Worm (Caenorhabditis elegans) whole organism, young adult: ENCODE measurements around the gene Y43F8B.28.
A peak's percentile ranks its signal among the peaks of the same experiment; 100 is the strongest.

Source experiments
- C17E4.6 ChIP-seq: fragments of 200-800 bp; sonication (Bioruptor generic); IDR thresholded peaks from 2 replicates; pipeline ENCODE4 v1.3.6; 2022; ENCODE audit warnings: missing genetic modification reagents, missing genetic modification characterization, missing compliant biosample characterization
- F22D6.2 ChIP-seq: sonication (generic microtip); optimal IDR thresholded peaks from 2 replicates; lab custom pipeline; 2016; ENCODE audit warnings: mild to moderate bottlenecking, missing genetic modification characterization, missing compliant biosample characterization
- F52B5.7 ChIP-seq: sonication (generic microtip); optimal IDR thresholded peaks from 2 replicates; lab custom pipeline; 2016; ENCODE audit warnings: mild to moderate bottlenecking, missing genetic modification characterization, missing compliant biosample characterization
- F57C9.4 ChIP-seq: sonication (generic microtip); optimal IDR thresholded peaks from 2 replicates; lab custom pipeline; 2017; ENCODE audit warnings: mild to moderate bottlenecking, missing genetic modification characterization, missing compliant biosample characterization
- K11D2.4 ChIP-seq: fragments of 200-800 bp; sonication (Bioruptor generic); IDR thresholded peaks from 2 replicates; pipeline ENCODE4 v1.3.6; 2022; ENCODE audit warnings: missing genetic modification reagents, missing genetic modification characterization, missing compliant biosample characterization
- K12H6.12 ChIP-seq: fragments of 200-800 bp; sonication (Bioruptor generic); optimal IDR thresholded peaks from 2 replicates; lab custom pipeline; 2018; ENCODE audit warnings: mild to moderate bottlenecking, missing genetic modification characterization, missing compliant biosample characterization
- T07F8.4 ChIP-seq: sonication (generic microtip); optimal IDR thresholded peaks from 2 replicates; lab custom pipeline; 2016; ENCODE audit warnings: mild to moderate bottlenecking, missing genetic modification characterization, moderate library complexity, missing compliant biosample characterization
- Y56A3A.18 ChIP-seq: fragments of 200-800 bp; sonication (Bioruptor generic); IDR thresholded peaks from 2 replicates; pipeline ENCODE4 v1.3.6; 2022; ENCODE audit warnings: missing genetic modification reagents, missing genetic modification characterization, missing compliant biosample characterization
- ZK185.1 ChIP-seq: sonication (generic microtip); optimal IDR thresholded peaks from 2 replicates; lab custom pipeline; 2016; ENCODE audit warnings: mild to moderate bottlenecking, missing genetic modification characterization, missing compliant biosample characterization; ENCODE audit not compliant: poor library complexity, severe bottlenecking
- ama-1 ChIP-seq, 3 experiments: fragments of 150-350 bp in 1 of 3; sonication (generic microtip) in 2 of 3; optimal IDR thresholded peaks; 2 replicates each; lab custom pipeline; 2014 to 2018; ENCODE audit warnings: missing biosample characterization in 2 of 3, missing genetic modification characterization in 2 of 3, missing genetic modification reagents in 2 of 3
- aptf-3 ChIP-seq: fragments of 200-800 bp; sonication (Bioruptor generic); IDR thresholded peaks from 2 replicates; pipeline ENCODE4 v1.3.6; 2022; ENCODE audit warnings: missing genetic modification characterization, missing compliant biosample characterization
- athp-1 ChIP-seq: sonication (generic microtip); optimal IDR thresholded peaks from 2 replicates; lab custom pipeline; 2017; ENCODE audit warnings: mild to moderate bottlenecking, missing genetic modification characterization, missing compliant biosample characterization
- cebp-1 ChIP-seq, 2 experiments: fragments of 200-800 bp in 1 of 2; sonication (Bioruptor generic) in 1 of 2; sonication (generic microtip) in 1 of 2; IDR thresholded peaks in 1 of 2; optimal IDR thresholded peaks in 1 of 2; 2 replicates each; pipeline versions ENCODE4 v1.3.6 to Lab custom; 2017 to 2022; ENCODE audit warnings: missing compliant biosample characterization in 2 of 2, missing genetic modification characterization in 2 of 2, mild to moderate bottlenecking in 1 of 2, missing genetic modification reagents in 1 of 2, moderate library complexity in 1 of 2
- cebp-2 ChIP-seq: fragments of 200-800 bp; sonication (Bioruptor generic); IDR thresholded peaks from 2 replicates; pipeline ENCODE4 v1.3.6; 2022; ENCODE audit warnings: missing genetic modification characterization, missing compliant biosample characterization
- ceh-100 ChIP-seq: fragments of 200-800 bp; sonication (Bioruptor generic); IDR thresholded peaks from 2 replicates; pipeline ENCODE4 v1.3.6; 2022; ENCODE audit warnings: missing genetic modification reagents, missing genetic modification characterization, missing compliant biosample characterization
- ceh-91 ChIP-seq: fragments of 200-800 bp; sonication (Bioruptor generic); IDR thresholded peaks from 2 replicates; pipeline ENCODE4 v1.3.6; 2022; ENCODE audit warnings: missing genetic modification reagents, missing genetic modification characterization, missing compliant biosample characterization
- chd-7 ChIP-seq: sonication (generic microtip); optimal IDR thresholded peaks from 2 replicates; lab custom pipeline; 2016; ENCODE audit warnings: mild to moderate bottlenecking, missing genetic modification characterization, moderate library complexity, missing compliant biosample characterization
- die-1 ChIP-seq: sonication (generic microtip); optimal IDR thresholded peaks from 2 replicates; lab custom pipeline; 2016; ENCODE audit warnings: missing genotype, mild to moderate bottlenecking, missing genetic modification characterization, missing compliant biosample characterization
- dox-1 ChIP-seq: fragments of 200-800 bp; sonication (Bioruptor generic); IDR thresholded peaks from 2 replicates; pipeline ENCODE4 v1.3.6; 2022; ENCODE audit warnings: missing genetic modification reagents, missing genetic modification characterization, missing compliant biosample characterization
- egl-44 ChIP-seq: fragments of 200-800 bp; sonication (Bioruptor generic); IDR thresholded peaks from 2 replicates; pipeline ENCODE4 v1.3.6; 2022; ENCODE audit warnings: missing genetic modification reagents, missing genetic modification characterization, missing compliant biosample characterization
- ekl-4 ChIP-seq: fragments of 200-800 bp; sonication (Bioruptor generic); IDR thresholded peaks from 2 replicates; pipeline ENCODE4 v1.3.6; 2022; ENCODE audit warnings: missing genetic modification reagents, missing genetic modification characterization, missing compliant biosample characterization
- gei-17 ChIP-seq: fragments of 200-800 bp; sonication (Bioruptor generic); optimal IDR thresholded peaks from 2 replicates; lab custom pipeline; 2018; ENCODE audit warnings: mild to moderate bottlenecking, missing genetic modification characterization, missing compliant biosample characterization
- hmg-1.2 ChIP-seq: fragments of 200-800 bp; sonication (Bioruptor generic); IDR thresholded peaks from 2 replicates; pipeline ENCODE4 v1.3.6; 2022; ENCODE audit warnings: missing genetic modification reagents, missing genetic modification characterization, missing compliant biosample characterization
- lag-1 ChIP-seq: fragments of 200-800 bp; sonication (Bioruptor generic); IDR thresholded peaks from 2 replicates; pipeline ENCODE4 v1.3.6; 2022; ENCODE audit warnings: missing genetic modification reagents, missing genetic modification characterization, missing compliant biosample characterization
- let-607 ChIP-seq, 2 experiments: fragments of 200-800 bp in 1 of 2; sonication (Bioruptor generic) in 1 of 2; sonication (generic microtip) in 1 of 2; optimal IDR thresholded peaks; 2 replicates each; lab custom pipeline; 2016 to 2018; ENCODE audit warnings: mild to moderate bottlenecking in 2 of 2, missing compliant biosample characterization in 2 of 2, missing genetic modification characterization in 2 of 2, moderate library complexity in 2 of 2, missing genotype in 1 of 2
- lin-26 ChIP-seq: fragments of 200-800 bp; sonication (Bioruptor generic); IDR thresholded peaks from 2 replicates; pipeline ENCODE4 v1.3.6; 2022; ENCODE audit warnings: missing genetic modification reagents, missing genetic modification characterization, missing compliant biosample characterization
- lin-35 ChIP-seq, 3 experiments: fragments of 150-350 bp in 2 of 3; sonication (generic microtip) in 1 of 3; optimal IDR thresholded peaks; 2 replicates each; lab custom pipeline; 2014 to 2018; ENCODE audit warnings: missing biosample characterization in 3 of 3, missing genetic modification characterization in 3 of 3, missing genetic modification reagents in 3 of 3
- lin-40 ChIP-seq: sonication (generic microtip); optimal IDR thresholded peaks from 2 replicates; lab custom pipeline; 2016; ENCODE audit warnings: missing genetic modification characterization, mild to moderate bottlenecking, missing compliant biosample characterization, missing genotype, missing genetic modification reagents
- lsy-27 ChIP-seq: sonication (generic microtip); optimal IDR thresholded peaks from 2 replicates; lab custom pipeline; 2017; ENCODE audit warnings: missing genetic modification characterization, mild to moderate bottlenecking, missing compliant biosample characterization, antibody characterized with exemption, missing genotype, borderline replicate concordance; ENCODE audit not compliant: insufficient read depth
- madf-10 ChIP-seq: sonication (generic microtip); optimal IDR thresholded peaks from 2 replicates; lab custom pipeline; 2016; ENCODE audit warnings: mild to moderate bottlenecking, missing genetic modification characterization, missing compliant biosample characterization
- mcd-1 ChIP-seq: fragments of 200-800 bp; sonication (Bioruptor generic); IDR thresholded peaks from 2 replicates; pipeline ENCODE4 v1.3.6; 2022; ENCODE audit warnings: missing genetic modification reagents, missing genetic modification characterization, missing compliant biosample characterization
- nhr-120 ChIP-seq: fragments of 200-800 bp; sonication (Bioruptor generic); IDR thresholded peaks from 2 replicates; pipeline ENCODE4 v1.3.6; 2022; ENCODE audit warnings: missing genetic modification characterization, missing compliant biosample characterization
- nhr-80 ChIP-seq: sonication (generic microtip); optimal IDR thresholded peaks from 2 replicates; lab custom pipeline; 2016; ENCODE audit warnings: missing genetic modification characterization, missing compliant biosample characterization
- nhr-90 ChIP-seq: sonication (generic microtip); optimal IDR thresholded peaks from 2 replicates; lab custom pipeline; 2016; ENCODE audit warnings: missing genotype, mild to moderate bottlenecking, missing genetic modification characterization, missing compliant biosample characterization
- pbrm-1 ChIP-seq: fragments of 200-800 bp; sonication (Bioruptor generic); IDR thresholded peaks from 2 replicates; pipeline ENCODE4 v1.3.6; 2022; ENCODE audit warnings: missing genetic modification reagents, missing genetic modification characterization, missing compliant biosample characterization
- repo-1 ChIP-seq: sonication (generic microtip); optimal IDR thresholded peaks from 2 replicates; lab custom pipeline; 2017; ENCODE audit warnings: mild to moderate bottlenecking, missing genetic modification characterization, missing compliant biosample characterization
- sptf-2 ChIP-seq: fragments of 200-800 bp; sonication (Bioruptor generic); optimal IDR thresholded peaks from 2 replicates; lab custom pipeline; 2018; ENCODE audit warnings: mild to moderate bottlenecking, missing genetic modification characterization, missing compliant biosample characterization
- zfh-2 ChIP-seq: fragments of 200-800 bp; sonication (Bioruptor generic); conservative IDR thresholded peaks from 2 replicates; pipeline ENCODE4 v1.3.6; 2022; ENCODE audit warnings: missing genetic modification reagents, missing genetic modification characterization, missing compliant biosample characterization
- zim-3 ChIP-seq: sonication (generic microtip); optimal IDR thresholded peaks from 2 replicates; lab custom pipeline; 2017; ENCODE audit warnings: mild to moderate bottlenecking, missing genetic modification characterization, moderate library complexity, missing compliant biosample characterization
- ztf-26 ChIP-seq: sonication (generic microtip); optimal IDR thresholded peaks from 2 replicates; lab custom pipeline; 2017; ENCODE audit warnings: missing genetic modification characterization, missing compliant biosample characterization

Y43F8B.28 gene

ce11 chrV:19517611-19518360, 32.7 kb downstream of the Y43F8B.28 start:
- peak; percentile 56; the same call in 1 of the 2 replicates for TF ChIP-seq zfh-2 (GFP tag; lab: Robert Waterston, UW)
- TF ChIP-seq dox-1, result 0 out of 2 replicates have a peak, but pooled peaks have one; percentile 19

- TF ChIP-seq nhr-80 (tag; lab: Kevin White, UChicago) (peak; percentile 28), nhr-120 (GFP tag; lab: Robert Waterston, UW) (no peak), egl-44 (GFP tag; lab: Robert Waterston, UW) (no peak)
Measured at ce11 chrV:19518468-19519168, 33.5 kb downstream of the Y43F8B.28 start.

ce11 chrV:19519511-19519934, 34.4 kb downstream of the Y43F8B.28 start:
- TF ChIP-seq F52B5.7 (tag; lab: Kevin White, UChicago), result peak; percentile 7
- peak; percentile 43 for TF ChIP-seq chd-7
- peak; percentile 28; the same call in 1 of the 2 replicates for TF ChIP-seq hmg-1.2
- TF ChIP-seq ceh-100 (GFP tag; lab: Robert Waterston, UW), result peak; percentile 36
- peak; percentile 65 for TF ChIP-seq lin-40 (tag; lab: Kevin White, UChicago)
- TF ChIP-seq ztf-26 (tag; lab: Kevin White, UChicago), result peak; percentile 88
- peak; percentile 45; the same call in 1 of the 2 replicates for TF ChIP-seq mcd-1 (GFP tag; lab: Robert Waterston, UW)
- TF ChIP-seq nhr-90 (tag; lab: Kevin White, UChicago), result no peak
- peak; percentile 39 for TF ChIP-seq gei-17 (GFP tag; lab: Kevin White, UChicago)
- TF ChIP-seq cebp-2 (GFP tag; lab: Robert Waterston, UW), result no peak
- peak; percentile 10 for TF ChIP-seq K12H6.12
- TF ChIP-seq ZK185.1, result no peak
- TF ChIP-seq Y56A3A.18 (GFP tag; lab: Robert Waterston, UW), result 0 out of 2 replicates have a peak, but pooled peaks have one; percentile 27
- peak in 1 of 2 experiments; percentile 1 for TF ChIP-seq let-607 (tag; optimal IDR thresholded peaks at IDR 0.05; lab: Kevin White, UChicago)
- no peak for TF ChIP-seq F22D6.2
- no peak for TF ChIP-seq cebp-1 (GFP tag; IDR thresholded peaks at IDR 0.05; lab: Robert Waterston, UW)
- peak; percentile 53 for TF ChIP-seq cebp-1 (tag; optimal IDR thresholded peaks at IDR 0.05; lab: Kevin White, UChicago)
- TF ChIP-seq ekl-4, result peak; percentile 70
- peak; percentile 36 for TF ChIP-seq F57C9.4 (tag; lab: Kevin White, UChicago)
- no peak for TF ChIP-seq T07F8.4 (tag; lab: Kevin White, UChicago)
- no peak for TF ChIP-seq ceh-91 (GFP tag; lab: Robert Waterston, UW)
- 0 out of 2 replicates have a peak, but pooled peaks have one; percentile 24 for TF ChIP-seq pbrm-1
- peak; percentile 75 for TF ChIP-seq repo-1 (tag; lab: Kevin White, UChicago)
- no peak for TF ChIP-seq C17E4.6
- TF ChIP-seq ama-1 (optimal IDR thresholded peaks at IDR 0.05; lab: Kevin White, UChicago), result peak; percentile 37
- no peak for TF ChIP-seq ama-1 (GFP tag; optimal IDR thresholded peaks at IDR 0.05; lab: Kevin White, UChicago)
- no peak for TF ChIP-seq die-1
- TF ChIP-seq dox-1, result peak; percentile 37; the same call in 1 of the 2 replicates
- 0 out of 2 replicates have a peak, but pooled peaks have one; percentile 67 for TF ChIP-seq aptf-3 (GFP tag; lab: Robert Waterston, UW)
- TF ChIP-seq sptf-2 (GFP tag; lab: Kevin White, UChicago), result no peak
- TF ChIP-seq lin-26, result peak; percentile 69; the same call in 1 of the 2 replicates
- peak; percentile 51; the same call in 1 of the 2 replicates for TF ChIP-seq K11D2.4 (GFP tag; lab: Robert Waterston, UW)
- no peak for TF ChIP-seq madf-10 (tag; lab: Kevin White, UChicago)
- peak; percentile 13 for TF ChIP-seq athp-1 (tag; lab: Kevin White, UChicago)
- no peak for TF ChIP-seq lag-1 (GFP tag; lab: Robert Waterston, UW)
- no peak for TF ChIP-seq lsy-27 (tag; lab: Kevin White, UChicago)
- TF ChIP-seq lin-35 (GFP tag; optimal IDR thresholded peaks at IDR 0.05; lab: Kevin White, UChicago), result peak in 1 of 3 experiments; percentile 45
- TF ChIP-seq zim-3 (tag; lab: Kevin White, UChicago), result peak; percentile 90
